Fruit fly (Drosophila melanogaster): ENCODE data around the gene CG32301.

CG32301 gene

dm6 chr3L:2243846-2244528, at the start of gene CG32301:
CG32301 (plus strand) TSS chr3L:2244478.
- no peak for TF ChIP-seq noc (tag; optimal IDR thresholded peaks at IDR 0.05)

DNA sequence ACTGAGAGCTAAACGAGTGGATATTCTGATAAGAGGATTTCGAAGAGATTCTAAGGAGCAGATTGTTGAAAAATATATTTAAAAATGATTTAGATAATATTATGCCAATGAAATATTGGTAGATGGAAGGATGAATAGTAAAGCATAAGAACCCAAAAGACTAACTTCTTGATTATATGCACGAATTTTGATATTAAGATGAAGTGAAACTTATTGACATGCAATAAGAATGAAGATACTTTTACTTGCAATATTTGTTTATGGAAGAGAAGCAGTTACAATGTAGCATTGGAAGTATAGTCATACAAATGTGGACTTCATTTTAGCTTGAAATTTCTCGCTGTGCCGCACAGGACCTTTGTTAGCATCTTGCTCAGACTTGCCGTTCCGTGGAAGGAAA, 47.6 kb upstream of the CG32301 start, which contains the start of gene CG8960:
CG8960 (plus strand) TSS at position 301 of the 400 bp plus-strand sequence.
- no peak for TF ChIP-seq noc (tag; optimal IDR thresholded peaks at IDR 0.05)

DNA sequence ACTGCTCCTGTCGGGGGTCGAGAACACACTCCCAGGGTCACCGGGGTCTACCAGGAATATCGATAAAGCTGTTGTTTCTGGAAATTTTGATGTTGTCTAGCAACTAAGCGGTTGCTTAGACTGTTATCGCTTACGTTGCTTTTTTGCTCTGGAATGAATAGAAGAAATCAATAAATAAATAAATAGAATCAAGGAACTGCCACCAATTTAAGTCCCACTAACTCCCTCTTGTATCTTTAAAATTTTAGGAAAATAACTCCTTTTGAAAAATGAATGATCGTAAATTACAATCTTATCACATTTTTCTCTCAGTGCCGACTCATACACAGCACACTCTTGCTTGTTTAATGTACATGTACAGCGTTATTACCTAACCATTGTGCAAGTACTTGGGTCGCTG, 31.9 kb upstream of the CG32301 start, which contains the start of gene CG15878:
CG15878 (minus strand) TSS at position 101 of the 400 bp plus-strand sequence.
- no peak for TF ChIP-seq noc (tag; optimal IDR thresholded peaks at IDR 0.05)

- no peak for TF ChIP-seq noc (tag; optimal IDR thresholded peaks at IDR 0.05)
These were observed 15.7 kb upstream of the CG32301 start for dm6 chr3L:2228367-2229171.

DNA sequence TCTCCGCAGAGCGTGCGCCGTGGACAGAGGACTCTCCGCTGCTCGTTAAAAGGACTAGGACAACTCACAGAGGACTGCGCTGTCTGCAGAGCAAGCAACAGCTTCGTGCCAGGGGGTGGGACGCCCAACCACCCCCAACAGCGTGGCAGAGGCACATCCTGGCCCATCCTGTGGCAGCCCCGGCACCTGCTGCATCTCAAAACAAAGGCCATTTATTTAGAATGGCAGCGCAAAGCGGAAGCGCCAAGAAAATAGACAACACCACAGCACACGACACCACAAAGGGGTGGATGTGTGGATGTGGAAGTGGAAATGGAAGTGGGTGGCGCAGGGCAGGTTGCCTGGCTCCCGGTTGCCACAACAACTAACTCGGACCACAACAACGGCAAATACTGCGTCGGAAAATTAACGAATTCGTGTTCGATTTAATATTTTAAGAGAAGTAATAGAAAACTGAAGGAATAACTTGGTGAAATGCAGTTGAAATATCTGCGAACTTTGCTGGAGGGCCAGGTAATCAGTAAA, 15.0 kb upstream of the CG32301 start, which contains the start of gene Oseg2:
Oseg2 (plus strand) TSS at position 475 of the 525 bp plus-strand sequence.
- no peak for TF ChIP-seq noc (tag; optimal IDR thresholded peaks at IDR 0.05)

- TF ChIP-seq noc (tag; optimal IDR thresholded peaks at IDR 0.05) = no peak
These were observed 7.2 kb upstream of the CG32301 start, which contains the start of gene CG9018 for dm6 chr3L:2237034-2237433. CG9018 (minus strand) TSS chr3L:2237076.

dm6 chr3L:2237543-2238233, 6.6 kb upstream of the CG32301 start, which contains the start of gene ACXD:
ACXD (plus strand) TSS chr3L:2237608.
- peak; percentile 87 for TF ChIP-seq noc (tag; optimal IDR thresholded peaks at IDR 0.05)

- TF ChIP-seq noc (tag; optimal IDR thresholded peaks at IDR 0.05) = no peak
These were observed 4.1 kb downstream of the CG32301 start, which contains the start of gene CG32305 for dm6 chr3L:2248335-2248734. CG32305 (plus strand) TSS chr3L:2248635.

dm6 chr3L:2253962-2254662, 9.8 kb downstream of the CG32301 start:
- peak; percentile 26 for TF ChIP-seq noc (tag; optimal IDR thresholded peaks at IDR 0.05)

dm6 chr3L:2255775-2256174, 11.5 kb downstream of the CG32301 start:
- no peak for TF ChIP-seq noc (tag; optimal IDR thresholded peaks at IDR 0.05)

DNA sequence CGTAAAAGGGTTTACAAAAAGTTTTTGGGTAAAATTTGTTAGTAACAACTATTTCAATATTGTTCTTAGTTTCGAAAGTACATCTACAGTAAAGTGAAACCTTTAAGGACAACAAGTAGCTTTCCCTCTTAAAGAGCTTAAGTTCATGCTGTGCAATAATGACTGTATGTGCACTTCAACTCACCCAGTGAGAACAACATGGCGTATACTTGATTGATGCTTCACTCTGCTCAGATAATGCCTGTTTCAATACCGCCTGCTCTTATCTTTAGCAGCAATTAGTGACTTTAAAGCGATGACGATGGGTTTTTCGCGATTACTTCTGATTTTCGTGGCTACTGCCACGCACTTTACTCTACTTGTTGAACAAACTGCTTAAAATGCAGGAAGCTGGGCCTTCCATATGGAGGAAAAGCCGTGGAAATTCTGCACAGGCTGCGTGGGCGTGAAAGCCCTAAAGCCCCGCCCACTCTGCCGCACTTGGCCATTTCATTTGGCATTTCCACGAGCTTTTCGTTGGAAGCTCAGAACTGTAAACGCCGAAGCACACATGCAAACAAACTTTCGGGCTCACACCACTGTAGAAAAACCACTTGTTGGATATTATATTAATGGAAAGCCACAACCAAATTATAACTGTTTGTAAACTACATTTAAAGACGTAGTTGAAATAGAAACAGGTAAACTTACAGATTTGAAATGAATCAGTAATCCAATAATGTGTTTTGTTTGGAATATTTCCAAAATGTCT, 12.3 kb downstream of the CG32301 start:
- TF ChIP-seq noc (tag; optimal IDR thresholded peaks at IDR 0.05) = no peak

DNA sequence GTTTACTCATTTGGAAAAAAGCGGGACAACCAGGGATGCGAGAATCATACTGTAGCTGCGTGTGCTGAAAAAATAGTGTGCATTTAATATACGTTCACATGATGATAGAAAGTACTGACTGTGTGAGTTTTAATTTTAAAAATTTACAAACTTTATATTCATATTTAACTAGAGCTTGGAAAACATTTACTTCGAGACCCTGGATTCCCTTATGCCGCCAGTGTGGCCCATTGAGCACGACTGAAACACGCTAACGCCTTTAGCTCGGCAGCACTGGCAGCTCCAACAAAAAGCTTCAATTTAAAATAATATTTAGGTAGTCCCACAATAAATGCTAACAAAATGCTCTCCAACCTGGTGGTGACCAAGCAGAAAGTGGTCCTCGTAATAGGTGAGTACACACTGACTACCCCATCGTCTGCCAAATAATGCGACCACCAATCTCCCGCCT, 13.2 kb downstream of the CG32301 start, which contains the start of the genes CG1275 and Elp5:
CG1275 (minus strand) TSS at position 12 of the 451 bp plus-strand sequence.
Elp5 (plus strand) TSS at position 45 of the 451 bp plus-strand sequence.
- peak; percentile 91 for TF ChIP-seq noc (tag; optimal IDR thresholded peaks at IDR 0.05)

- no peak for TF ChIP-seq noc (tag; optimal IDR thresholded peaks at IDR 0.05)
These were observed 17.0 kb downstream of the CG32301 start for dm6 chr3L:2261282-2261681.

DNA sequence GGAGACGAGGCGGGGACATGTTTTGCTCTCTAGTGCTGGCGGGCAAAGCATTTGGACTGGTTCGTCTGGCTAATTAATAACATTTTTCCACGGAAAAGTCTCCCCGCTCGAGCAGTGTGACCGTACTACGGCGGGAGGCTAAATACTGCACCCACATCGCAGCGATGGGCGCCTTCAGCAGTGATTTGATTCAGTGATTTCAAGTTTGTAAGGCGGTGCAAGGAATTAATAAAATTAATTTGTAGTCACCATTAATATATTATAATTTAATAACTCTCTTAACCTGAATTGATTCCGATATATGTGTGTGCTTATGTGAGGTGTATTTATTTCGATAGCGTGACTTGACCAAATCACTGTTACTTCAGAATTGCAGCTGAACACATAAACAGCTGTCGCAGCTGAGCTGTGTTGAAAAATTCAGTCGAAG, 18.3 kb downstream of the CG32301 start, which contains the start of the genes oxt and CG13807:
oxt (minus strand) TSS at position 150 of the 430 bp plus-strand sequence.
CG13807 (plus strand) TSS at position 405 of the 430 bp plus-strand sequence.
- TF ChIP-seq noc (tag; optimal IDR thresholded peaks at IDR 0.05) = peak; percentile 78
